Worm (Caenorhabditis elegans): ENCODE data around the gene F11G11.5.
A peak's percentile ranks its signal among the peaks of the same experiment; 100 is the strongest.

F11G11.5 gene

DNA sequence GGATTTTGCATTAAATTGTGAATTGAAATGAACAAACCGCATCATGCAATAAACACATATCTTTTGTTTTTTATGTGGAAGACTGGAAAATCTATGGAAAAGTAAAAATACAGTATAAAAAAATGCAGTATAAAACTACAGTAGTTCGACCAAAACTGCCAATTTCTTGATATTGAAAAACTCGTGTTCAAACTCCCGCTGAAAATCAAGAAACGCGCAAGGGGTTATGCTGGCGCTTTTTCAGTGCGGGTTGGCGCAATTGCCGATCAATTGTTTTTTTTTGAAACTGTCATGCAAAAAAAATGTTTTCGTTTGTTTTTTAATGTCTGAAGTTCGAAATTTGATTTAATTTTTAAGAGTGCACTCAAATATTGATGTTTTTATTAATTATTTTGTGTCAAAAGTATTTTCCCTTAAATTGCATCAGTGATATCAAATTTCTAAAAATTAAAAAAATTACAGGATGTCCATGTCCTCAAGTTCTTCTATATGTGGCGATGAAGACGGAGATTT lies 6.1 kb upstream of the F11G11.5 start, which contains the start of gene dnj-9 (continued):
- TF ChIP-seq sptf-1 (tag; optimal IDR thresholded peaks at IDR 0.05): no peak
- peak; percentile 80 for TF ChIP-seq fkh-4 (tag; optimal IDR thresholded peaks at IDR 0.05; ENCODE audit: borderline replicate concordance)
- peak; percentile 96 for TF ChIP-seq nhr-19 (GFP tag; conservative IDR thresholded peaks at IDR 0.05)
- peak; percentile 93 for TF ChIP-seq lin-13 (GFP tag; optimal IDR thresholded peaks at IDR 0.05)
- TF ChIP-seq nhr-237 (tag; optimal IDR thresholded peaks at IDR 0.05): peak; percentile 65
- peak; percentile 86 for TF ChIP-seq fkh-10 (GFP tag; optimal IDR thresholded peaks at IDR 0.05)
- TF ChIP-seq F16B12.6 (tag; optimal IDR thresholded peaks at IDR 0.05): peak; percentile 72
- TF ChIP-seq pag-3 (tag; optimal IDR thresholded peaks at IDR 0.05; ENCODE audit: borderline replicate concordance, insufficient read depth): peak; percentile 32
- peak; percentile 97 for TF ChIP-seq nhr-47 (tag; optimal IDR thresholded peaks at IDR 0.05)
- peak in 1 of 2 experiments; percentile 90 for TF ChIP-seq ztf-11 (tag; optimal IDR thresholded peaks at IDR 0.05)
- TF ChIP-seq Y116A8C.19 (tag; optimal IDR thresholded peaks at IDR 0.05; ENCODE audit: borderline replicate concordance): no peak
- peak; percentile 57 for TF ChIP-seq ceh-90 (tag; optimal IDR thresholded peaks at IDR 0.05)
- TF ChIP-seq nhr-12 (tag; optimal IDR thresholded peaks at IDR 0.05): peak; percentile 24
- TF ChIP-seq sup-37 (GFP tag; optimal IDR thresholded peaks at IDR 0.05): peak; percentile 86
- peak; percentile 92 for TF ChIP-seq fkh-8 (tag; optimal IDR thresholded peaks at IDR 0.05)
- peak; percentile 95 for TF ChIP-seq grh-1 (GFP tag; IDR thresholded peaks at IDR 0.05)
- peak; percentile 98 for TF ChIP-seq nhr-71 (tag; optimal IDR thresholded peaks at IDR 0.05)
- peak; percentile 44 for TF ChIP-seq mef-2 (tag; optimal IDR thresholded peaks at IDR 0.05)
- TF ChIP-seq ces-1 (GFP tag; optimal IDR thresholded peaks at IDR 0.05): no peak
- TF ChIP-seq xbp-1 (tag; optimal IDR thresholded peaks at IDR 0.05): peak; percentile 96
- peak; percentile 93 for TF ChIP-seq C04F5.9 (tag; optimal IDR thresholded peaks at IDR 0.05)
- peak; percentile 86 for TF ChIP-seq pax-3 (tag; optimal IDR thresholded peaks at IDR 0.05)
- TF ChIP-seq elt-2 (tag; optimal IDR thresholded peaks at IDR 0.05): peak; percentile 98
- peak; percentile 98 for TF ChIP-seq nhr-20 (tag; optimal IDR thresholded peaks at IDR 0.05)
- peak; percentile 44 for TF ChIP-seq nhr-28 (tag; optimal IDR thresholded peaks at IDR 0.05)
- TF ChIP-seq egl-13 (tag; optimal IDR thresholded peaks at IDR 0.05): peak; percentile 92
- TF ChIP-seq ceh-88 (GFP tag; IDR thresholded peaks at IDR 0.05): peak; percentile 83
- peak; percentile 99 for TF ChIP-seq lin-35 (GFP tag; optimal IDR thresholded peaks at IDR 0.05)
- TF ChIP-seq mdl-1 (tag; optimal IDR thresholded peaks at IDR 0.05): peak in 1 of 2 experiments; percentile 78
- peak; percentile 99 for TF ChIP-seq dpl-1 (GFP tag; optimal IDR thresholded peaks at IDR 0.05)
- TF ChIP-seq dsc-1 (tag; optimal IDR thresholded peaks at IDR 0.05): peak; percentile 97
- peak; percentile 99 for TF ChIP-seq mep-1 (tag; optimal IDR thresholded peaks at IDR 0.05)
- TF ChIP-seq fos-1 (tag; optimal IDR thresholded peaks at IDR 0.05): peak; percentile 90
- TF ChIP-seq jun-1 (tag; optimal IDR thresholded peaks at IDR 0.05): peak; percentile 92
- TF ChIP-seq hlh-4 (tag; optimal IDR thresholded peaks at IDR 0.05): peak; percentile 8
- no peak for TF ChIP-seq hlh-17 (GFP tag; optimal IDR thresholded peaks at IDR 0.05; ENCODE audit: borderline replicate concordance)
- TF ChIP-seq snpc-4 (tag; optimal IDR thresholded peaks at IDR 0.05): peak; percentile 91
- peak; percentile 29 for TF ChIP-seq hpl-2 (GFP tag; optimal IDR thresholded peaks at IDR 0.05)
- TF ChIP-seq unc-98 (GFP tag; IDR thresholded peaks at IDR 0.05): peak; percentile 70
- no peak for TF ChIP-seq pqm-1 (tag; optimal IDR thresholded peaks at IDR 0.05)
- peak; percentile 97 for TF ChIP-seq unc-130 (tag; optimal IDR thresholded peaks at IDR 0.05)
- TF ChIP-seq vab-15 (tag; optimal IDR thresholded peaks at IDR 0.05): peak; percentile 45
- TF ChIP-seq unc-62 (GFP tag; optimal IDR thresholded peaks at IDR 0.05): no peak
- TF ChIP-seq lin-14 (GFP tag; optimal IDR thresholded peaks at IDR 0.05): peak; percentile 96
- TF ChIP-seq nhr-76 (tag; optimal IDR thresholded peaks at IDR 0.05): no peak
- peak; percentile 98 for TF ChIP-seq rnt-1 (tag; optimal IDR thresholded peaks at IDR 0.05)
- TF ChIP-seq ceh-82 (tag; optimal IDR thresholded peaks at IDR 0.05): peak; percentile 95 to 96 (median 96)
- peak; percentile 84 for TF ChIP-seq ztf-4 (tag; optimal IDR thresholded peaks at IDR 0.05)
- TF ChIP-seq lin-39 (tag; optimal IDR thresholded peaks at IDR 0.05): peak; percentile 97
- TF ChIP-seq swsn-7 (tag; optimal IDR thresholded peaks at IDR 0.05): peak; percentile 97
- peak; percentile 97 for TF ChIP-seq snu-23 (GFP tag; optimal IDR thresholded peaks at IDR 0.05)
